Fruit fly (Drosophila melanogaster) whole organism, wandering third instar larva: Measurements from ENCODE around the gene hth.

ENCODE experiments used
- Abd-B ChIP-seq: fragments of >200 bp; optimal IDR thresholded peaks from 2 replicates; lab custom pipeline; 2017; ENCODE audit warnings: missing biosample characterization, missing genetic modification characterization
- Hr78 ChIP-seq: fragments of >200 bp; optimal IDR thresholded peaks from 2 replicates; lab custom pipeline; 2017; ENCODE audit warnings: missing biosample characterization, missing genetic modification characterization
- Hr83 ChIP-seq: fragments of 200-300 bp; sonication (Bioruptor generic); optimal IDR thresholded peaks from 2 replicates; lab custom pipeline; 2016; ENCODE audit warnings: missing biosample characterization, mild to moderate bottlenecking, missing genetic modification characterization, moderate library complexity; ENCODE audit not compliant: poor library complexity, severe bottlenecking
- Rel ChIP-seq, 2 experiments: fragments of 200-800 bp; sonication (Bioruptor generic) in 1 of 2; optimal IDR thresholded peaks; 2 replicates in 1 of 2; 3 replicates in 1 of 2; lab custom pipeline; 2016 to 2019; ENCODE audit warnings: mild to moderate bottlenecking in 2 of 2, missing biosample characterization in 2 of 2, missing genetic modification characterization in 2 of 2, moderate library complexity in 1 of 2
- Sp1 ChIP-seq: fragments of 200-800 bp; sonication (Bioruptor generic); optimal IDR thresholded peaks from 3 replicates; lab custom pipeline; 2019; ENCODE audit warnings: missing biosample characterization, mild to moderate bottlenecking, missing genetic modification characterization, moderate library complexity
- br ChIP-seq: fragments of 200-800 bp; sonication (Bioruptor generic); optimal IDR thresholded peaks from 2 replicates; lab custom pipeline; 2016; ENCODE audit warnings: missing biosample characterization, missing genetic modification characterization
- dl ChIP-seq, 2 experiments: fragments of 175-275, 200-275 bp in 1 of 2; fragments of 200-275 bp in 1 of 2; sonication (Bioruptor generic); optimal IDR thresholded peaks; lab custom pipeline; 2018; ENCODE audit warnings: mild to moderate bottlenecking in 2 of 2, missing biosample characterization in 2 of 2, missing genetic modification characterization in 2 of 2, moderate library complexity in 2 of 2; ENCODE audit not compliant: partially characterized antibody in 2 of 2, insufficient read depth in 1 of 2
- lola ChIP-seq: fragments of >200 bp; optimal IDR thresholded peaks from 2 replicates; lab custom pipeline; 2017; ENCODE audit warnings: missing biosample characterization, missing genetic modification characterization
- pan ChIP-seq: fragments of >200 bp; optimal IDR thresholded peaks from 2 replicates; lab custom pipeline; 2017
- psq ChIP-seq: fragments of 200-800 bp; sonication (Bioruptor generic); optimal IDR thresholded peaks from 3 replicates; lab custom pipeline; 2017; ENCODE audit warnings: missing biosample characterization, mild to moderate bottlenecking, missing genetic modification characterization, moderate library complexity

dm6 chr3R:10559164-10559563 is 80.2 kb downstream of the hth start:
- TF ChIP-seq psq (GFP tag; lab: Kevin White, UChicago) (no peak), Abd-B (no peak), Hr83 (no peak), dl (GFP tag; optimal IDR thresholded peaks at IDR 0.05; lab: Kevin White, UChicago; ENCODE audit: insufficient read depth in 1 of 2, partially characterized antibody in 2 of 2) (no peak), Sp1 (no peak), pan (lab: Kevin White, UChicago) (no peak), Rel (GFP tag; optimal IDR thresholded peaks at IDR 0.05; lab: Kevin White, UChicago) (no peak), Rel (tag; optimal IDR thresholded peaks at IDR 0.05; lab: Kevin White, UChicago) (no peak), Hr78 (GFP tag; lab: Kevin White, UChicago) (no peak), lola (GFP tag; lab: Kevin White, UChicago) (no peak), br (GFP tag; lab: Kevin White, UChicago) (no peak)
